Worm (Caenorhabditis elegans): Measurements from ENCODE around the gene F43C9.2.

ce11 chrX:4742285-4742684, 41.1 kb upstream of the F43C9.2 start:
- TF ChIP-seq ama-1 (optimal IDR thresholded peaks at IDR 0.05) (no peak), scrt-1 (GFP tag; IDR thresholded peaks at IDR 0.05) (no peak), tbx-37 (GFP tag; conservative IDR thresholded peaks at IDR 0.05) (no peak), ceh-36 (tag; optimal IDR thresholded peaks at IDR 0.05) (no peak), sea-1 (GFP tag; conservative IDR thresholded peaks at IDR 0.05) (no peak), ceh-13 (GFP tag; optimal IDR thresholded peaks at IDR 0.05) (no peak), B0310.2 (tag; optimal IDR thresholded peaks at IDR 0.05) (no peak), tra-4 (tag; optimal IDR thresholded peaks at IDR 0.05) (no peak), hmg-4 (GFP tag; optimal IDR thresholded peaks at IDR 0.05) (no peak), flt-1 (GFP tag; IDR thresholded peaks at IDR 0.05) (no peak), hnd-1 (tag; optimal IDR thresholded peaks at IDR 0.05) (no peak), ets-7 (tag; optimal IDR thresholded peaks at IDR 0.05) (no peak), aly-1 (tag; optimal IDR thresholded peaks at IDR 0.05) (no peak)

Data from whole organism, early embryonic.